Fruit fly (Drosophila melanogaster): Measurements from ENCODE around the gene CG43319.

dm6 chr3R:27660127-27660579, 34.0 kb upstream of the CG43319 start, which contains the start of gene Mlc1:
- no peak for TF ChIP-seq Rel (GFP tag; optimal IDR thresholded peaks at IDR 0.05)
- no peak for TF ChIP-seq Rel (tag; optimal IDR thresholded peaks at IDR 0.05)
- TF ChIP-seq psq (GFP tag; optimal IDR thresholded peaks at IDR 0.05): no peak
- no peak for TF ChIP-seq dl (GFP tag; optimal IDR thresholded peaks at IDR 0.05; ENCODE audit: insufficient read depth in 1 of 2, partially characterized antibody in 2 of 2)
- TF ChIP-seq fru (GFP tag; optimal IDR thresholded peaks at IDR 0.05): no peak
- TF ChIP-seq Dfd (GFP tag; optimal IDR thresholded peaks at IDR 0.05): no peak
- TF ChIP-seq Vsx2 (GFP tag; optimal IDR thresholded peaks at IDR 0.05; ENCODE audit: partially characterized antibody): no peak
- TF ChIP-seq Mio (GFP tag; optimal IDR thresholded peaks at IDR 0.05): no peak
